Worm (Caenorhabditis elegans): ENCODE measurements around the gene srsx-30.

srsx-30 gene

ce11 chrV:10158528-10158927 is at the start of gene srsx-30:
TSS of gene srsx-30 (plus strand) at chrV:10158828.
- TF ChIP-seq him-1 (tag; optimal IDR thresholded peaks at IDR 0.05) (no peak), dao-5 (tag; optimal IDR thresholded peaks at IDR 0.05) (no peak), W03F9.2 (tag; optimal IDR thresholded peaks at IDR 0.05) (no peak)

ce11 chrV:10111129-10111528 is 47.5 kb upstream of the srsx-30 start:
- TF ChIP-seq dao-5 (tag; optimal IDR thresholded peaks at IDR 0.05) (no peak), W03F9.2 (tag; optimal IDR thresholded peaks at IDR 0.05) (no peak)

- TF ChIP-seq him-1 (tag; optimal IDR thresholded peaks at IDR 0.05) = no peak
- no peak for TF ChIP-seq W03F9.2 (tag; optimal IDR thresholded peaks at IDR 0.05)
- TF ChIP-seq dao-5 (tag; optimal IDR thresholded peaks at IDR 0.05) = no peak
These were observed 46.4 kb upstream of the srsx-30 start, which contains the start of gene C08B6.3 for ce11 chrV:10112187-10112586. TSS of gene C08B6.3 (minus strand) at chrV:10112287.

- TF ChIP-seq dao-5 (tag; optimal IDR thresholded peaks at IDR 0.05) (no peak), him-1 (tag; optimal IDR thresholded peaks at IDR 0.05) (no peak), W03F9.2 (tag; optimal IDR thresholded peaks at IDR 0.05) (no peak)
These were observed 44.3 kb upstream of the srsx-30 start, which contains the start of gene cht-5 for ce11 chrV:10114329-10114728. TSS of gene cht-5 (plus strand) at chrV:10114629.

- TF ChIP-seq dao-5 (tag; optimal IDR thresholded peaks at IDR 0.05) (no peak), him-1 (tag; optimal IDR thresholded peaks at IDR 0.05) (no peak), W03F9.2 (tag; optimal IDR thresholded peaks at IDR 0.05) (no peak)
These were observed 41.2 kb upstream of the srsx-30 start, which contains the start of gene C08B6.5 for ce11 chrV:10117465-10117864. TSS of gene C08B6.5 (plus strand) at chrV:10117765.

DNA sequence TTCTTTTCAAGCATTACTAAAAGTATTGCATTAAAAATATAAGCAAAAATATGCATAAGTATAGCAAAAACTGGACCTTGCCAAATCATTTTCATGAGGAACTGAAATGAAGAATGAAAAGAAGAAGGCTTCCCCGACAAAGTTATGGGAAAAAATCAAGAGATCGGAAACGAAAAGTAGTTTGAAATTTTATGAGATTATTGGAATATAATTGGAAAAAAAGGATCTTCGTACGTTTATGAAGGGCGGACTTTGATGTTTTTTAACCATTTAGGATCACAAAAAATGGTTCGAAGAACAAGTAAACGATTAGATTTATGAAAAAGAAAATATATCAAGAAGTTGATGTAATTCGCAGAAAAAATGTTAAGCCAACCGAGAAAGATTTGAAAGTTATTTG is 37.7 kb upstream of the srsx-30 start, which contains the start of gene srxa-18:
Gene srxa-18 (minus strand): TSS at position 100 of the 400 bp plus-strand sequence.
- TF ChIP-seq him-1 (tag; optimal IDR thresholded peaks at IDR 0.05) (no peak), W03F9.2 (tag; optimal IDR thresholded peaks at IDR 0.05) (no peak), dao-5 (tag; optimal IDR thresholded peaks at IDR 0.05) (no peak)

ce11 chrV:10122670-10123069 is 36.0 kb upstream of the srsx-30 start, which contains the start of gene srxa-19:
TSS of gene srxa-19 (minus strand) at chrV:10122770.
- TF ChIP-seq dao-5 (tag; optimal IDR thresholded peaks at IDR 0.05) = no peak

DNA sequence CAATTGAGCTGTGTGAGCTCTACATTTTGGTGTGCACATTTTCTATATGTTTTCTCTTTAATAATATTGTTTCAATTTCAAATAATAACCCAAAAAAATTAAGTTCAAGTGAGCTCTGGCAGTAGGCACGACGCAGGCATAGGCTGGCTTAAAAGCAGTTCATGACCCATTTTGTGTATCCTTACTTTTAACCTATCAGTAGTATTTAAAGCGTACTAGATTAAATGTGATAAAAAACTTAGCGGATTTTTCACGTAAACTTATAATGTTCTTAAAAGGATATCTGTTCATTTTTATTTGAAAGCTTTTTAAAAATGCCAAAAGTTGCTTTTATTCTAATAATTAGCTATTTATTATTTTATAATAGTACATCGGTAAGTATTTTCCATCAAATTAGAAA is 35.3 kb upstream of the srsx-30 start, which contains the start of gene C08B6.6:
Gene C08B6.6 (plus strand): TSS at position 301 of the 400 bp plus-strand sequence.
- TF ChIP-seq dao-5 (tag; optimal IDR thresholded peaks at IDR 0.05) = no peak
- no peak for TF ChIP-seq him-1 (tag; optimal IDR thresholded peaks at IDR 0.05)
- TF ChIP-seq W03F9.2 (tag; optimal IDR thresholded peaks at IDR 0.05) = no peak

DNA sequence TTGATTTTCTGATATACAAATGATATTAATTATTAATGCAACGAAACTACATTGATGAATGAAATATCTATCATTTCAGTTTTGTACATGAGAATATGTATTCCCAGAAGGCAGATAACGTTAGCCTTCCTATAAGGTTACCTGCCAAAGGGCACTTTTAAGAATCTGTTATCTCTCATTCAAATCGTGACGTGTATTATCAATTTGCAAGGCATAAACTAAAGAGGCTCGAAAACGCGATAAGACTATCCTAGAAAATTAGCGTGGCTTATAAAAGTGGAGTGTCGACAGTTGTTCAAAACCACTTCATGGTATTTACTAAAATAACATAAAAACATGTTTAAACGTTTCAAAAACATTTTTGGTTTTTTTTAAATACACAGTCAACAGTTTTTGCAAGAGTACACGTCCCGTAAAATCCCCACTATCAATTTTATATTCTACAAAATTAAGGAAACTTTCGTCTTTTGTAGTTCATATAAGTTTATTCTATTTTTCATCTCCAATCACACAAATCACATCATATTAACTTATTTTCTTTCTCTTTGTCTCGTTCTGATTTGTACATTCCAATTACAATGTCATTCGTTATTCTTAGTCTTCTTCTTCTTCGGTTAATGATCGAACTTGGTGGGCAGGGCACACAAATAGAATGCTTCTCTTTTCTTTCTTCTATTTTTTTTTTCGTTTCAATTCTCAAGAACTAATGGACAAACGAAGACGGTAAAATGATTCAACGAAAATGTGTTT is 33.7 kb upstream of the srsx-30 start, which contains the start of gene C08B6.10:
Gene C08B6.10 (plus strand): TSS at position 700 of the 750 bp plus-strand sequence.
- TF ChIP-seq him-1 (tag; optimal IDR thresholded peaks at IDR 0.05) (no peak), W03F9.2 (tag; optimal IDR thresholded peaks at IDR 0.05) (no peak), dao-5 (tag; optimal IDR thresholded peaks at IDR 0.05) (no peak)

ce11 chrV:10130195-10130594 is 28.4 kb upstream of the srsx-30 start, which contains the start of gene aos-1:
TSS of gene aos-1 (minus strand) at chrV:10130295.
- no peak for TF ChIP-seq him-1 (tag; optimal IDR thresholded peaks at IDR 0.05)
- no peak for TF ChIP-seq W03F9.2 (tag; optimal IDR thresholded peaks at IDR 0.05)
- no peak for TF ChIP-seq dao-5 (tag; optimal IDR thresholded peaks at IDR 0.05)

ce11 chrV:10133277-10133676 is 25.4 kb upstream of the srsx-30 start:
- TF ChIP-seq dao-5 (tag; optimal IDR thresholded peaks at IDR 0.05) (no peak), W03F9.2 (tag; optimal IDR thresholded peaks at IDR 0.05) (no peak), him-1 (tag; optimal IDR thresholded peaks at IDR 0.05) (no peak)

ce11 chrV:10134077-10134693 is 24.4 kb upstream of the srsx-30 start, which contains the start of the genes C08B6.18, wdr-20 and C08B6.8:
TSS of gene C08B6.18 (minus strand) at chrV:10134127.
TSS of gene wdr-20 (minus strand) at chrV:10134158.
TSS of gene C08B6.8 (plus strand) at chrV:10134643.
- no peak for TF ChIP-seq W03F9.2 (tag; optimal IDR thresholded peaks at IDR 0.05)
- TF ChIP-seq him-1 (tag; optimal IDR thresholded peaks at IDR 0.05) = no peak

DNA sequence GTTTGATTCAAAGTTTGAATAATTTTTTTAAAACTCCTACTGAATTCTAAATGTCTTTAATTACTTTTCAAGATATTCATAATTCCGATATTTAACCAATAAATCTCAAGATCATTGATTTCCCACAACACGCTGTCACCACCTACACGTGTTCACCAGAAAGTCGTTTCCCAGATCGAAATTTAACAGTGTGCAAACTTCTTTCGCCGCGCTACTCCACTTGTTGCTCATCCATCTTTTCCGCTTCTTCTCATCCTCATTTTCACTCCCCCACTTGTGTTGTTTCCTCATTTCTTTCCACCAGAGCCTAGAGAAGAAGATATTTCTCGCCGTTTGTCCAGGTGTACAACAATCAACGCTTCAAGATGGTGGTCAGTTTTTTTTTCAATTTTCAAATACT is 13.0 kb upstream of the srsx-30 start, which contains the start of gene C51E3.9:
Gene C51E3.9 (plus strand): TSS at position 301 of the 400 bp plus-strand sequence.
- TF ChIP-seq W03F9.2 (tag; optimal IDR thresholded peaks at IDR 0.05) = no peak
- no peak for TF ChIP-seq him-1 (tag; optimal IDR thresholded peaks at IDR 0.05)
- no peak for TF ChIP-seq dao-5 (tag; optimal IDR thresholded peaks at IDR 0.05)

DNA sequence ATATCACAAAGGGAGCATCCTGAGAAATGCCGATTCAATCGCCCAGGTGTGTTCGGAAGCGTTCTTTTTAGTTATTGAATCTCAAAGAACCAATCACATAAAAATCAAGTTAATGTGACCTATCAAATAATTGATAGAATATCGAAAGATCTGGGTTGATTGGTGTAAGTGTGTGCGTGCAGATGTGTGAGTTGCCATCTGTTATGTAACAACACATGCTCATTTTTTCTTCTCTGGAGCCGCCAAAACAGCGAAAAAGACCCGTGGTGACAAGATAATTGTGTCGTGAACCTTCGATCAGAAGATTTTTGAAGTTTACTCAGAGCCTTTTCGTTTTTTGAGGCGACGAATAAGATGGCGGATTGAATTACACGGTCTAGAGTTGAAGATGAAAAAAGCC is 11.8 kb upstream of the srsx-30 start:
- TF ChIP-seq him-1 (tag; optimal IDR thresholded peaks at IDR 0.05) (no peak), W03F9.2 (tag; optimal IDR thresholded peaks at IDR 0.05) (no peak), dao-5 (tag; optimal IDR thresholded peaks at IDR 0.05) (no peak)
